Fruit fly (Drosophila melanogaster) whole organism, embryonic: ENCODE data around the gene eIF2gamma.

Experiments used
- CG11093 ChIP-seq: fragments of 200-800 bp; sonication (Bioruptor generic); IDR thresholded peaks from 3 replicates; pipeline ENCODE4 v1.3.6; 2022; ENCODE audit warnings: missing biosample characterization, missing genetic modification characterization
- CG12104 ChIP-seq: fragments of 200-800 bp; sonication (Bioruptor generic); optimal IDR thresholded peaks from 3 replicates; lab custom pipeline; 2016; ENCODE audit warnings: missing biosample characterization, missing genetic modification characterization
- CG14965 ChIP-seq: fragments of 200-800 bp; sonication (Bioruptor generic); optimal IDR thresholded peaks from 2 replicates; lab custom pipeline; 2016; ENCODE audit warnings: missing biosample characterization, missing genetic modification characterization, borderline replicate concordance
- CG2202 ChIP-seq: fragments of 200-800 bp; sonication (Bioruptor generic); optimal IDR thresholded peaks from 2 replicates; lab custom pipeline; 2018; ENCODE audit warnings: missing biosample characterization, mild to moderate bottlenecking, missing genetic modification characterization
- CG33557 ChIP-seq: fragments of 200-800 bp; sonication (Bioruptor generic); optimal IDR thresholded peaks from 2 replicates; lab custom pipeline; 2019; ENCODE audit warnings: missing biosample characterization, mild to moderate bottlenecking, missing genetic modification characterization, moderate library complexity
- CG34224 ChIP-seq: fragments of 200-800 bp; sonication (Bioruptor generic); IDR thresholded peaks from 3 replicates; pipeline ENCODE4 v1.3.6; 2022; ENCODE audit warnings: missing biosample characterization, missing genetic modification characterization; ENCODE audit not compliant: partially characterized antibody
- CG34422 ChIP-seq: fragments of 200-800 bp; sonication (Bioruptor generic); IDR thresholded peaks from 3 replicates; pipeline ENCODE4 v1.3.6; 2022; ENCODE audit warnings: missing biosample characterization, missing genetic modification characterization
- CG6272 ChIP-seq: fragments of 200-800 bp; sonication (Bioruptor generic); IDR thresholded peaks from 2 replicates; pipeline ENCODE4 v1.3.6; 2022; ENCODE audit warnings: missing biosample characterization, missing genetic modification characterization
- CG6791 ChIP-seq: fragments of 200-800 bp; sonication (Bioruptor generic); IDR thresholded peaks from 3 replicates; pipeline ENCODE4 v1.3.6; 2022; ENCODE audit warnings: missing biosample characterization, missing genetic modification characterization; ENCODE audit not compliant: partially characterized antibody
- CG7271 ChIP-seq: fragments of 200-800 bp; sonication (Bioruptor generic); optimal IDR thresholded peaks from 2 replicates; lab custom pipeline; 2018; ENCODE audit warnings: missing biosample characterization, mild to moderate bottlenecking, missing genetic modification characterization, moderate library complexity
- CG7839 ChIP-seq: fragments of 200-800 bp; sonication (Bioruptor generic); optimal IDR thresholded peaks from 3 replicates; lab custom pipeline; 2018; ENCODE audit warnings: missing biosample characterization, mild to moderate bottlenecking, missing genetic modification characterization, moderate library complexity
- CG8089 ChIP-seq: fragments of 200-800 bp; sonication (Bioruptor generic); optimal IDR thresholded peaks from 3 replicates; lab custom pipeline; 2016; ENCODE audit warnings: missing biosample characterization, missing genetic modification characterization
- CG8388 ChIP-seq: fragments of 200-800 bp; sonication (Bioruptor generic); optimal IDR thresholded peaks from 2 replicates; lab custom pipeline; 2019; ENCODE audit warnings: missing biosample characterization, mild to moderate bottlenecking, missing genetic modification characterization, moderate library complexity
- CG9215 ChIP-seq: fragments of 200-800 bp; sonication (Bioruptor generic); IDR thresholded peaks from 2 replicates; pipeline ENCODE4 v1.3.6; 2022; ENCODE audit warnings: missing biosample characterization, missing genetic modification characterization
- CHES-1-like ChIP-seq: fragments of 200-800 bp; sonication (Bioruptor generic); optimal IDR thresholded peaks from 2 replicates; lab custom pipeline; 2016; ENCODE audit warnings: missing biosample characterization, missing genetic modification characterization
- Camta ChIP-seq: fragments of 200-800 bp; sonication (Bioruptor generic); optimal IDR thresholded peaks from 2 replicates; lab custom pipeline; 2016; ENCODE audit warnings: missing biosample characterization, missing genetic modification characterization
- D19B ChIP-seq: fragments of 200-800 bp; sonication (Bioruptor generic); optimal IDR thresholded peaks from 2 replicates; lab custom pipeline; 2017; ENCODE audit warnings: missing biosample characterization, mild to moderate bottlenecking, missing genetic modification characterization
- HHEX ChIP-seq: fragments of 200-800 bp; sonication (Bioruptor generic); optimal IDR thresholded peaks from 3 replicates; lab custom pipeline; 2017; ENCODE audit warnings: missing biosample characterization, mild to moderate bottlenecking, missing genetic modification characterization, missing genetic modification reagents
- HLHmδ ChIP-seq: fragments of 200-800 bp; sonication (Bioruptor generic); optimal IDR thresholded peaks from 2 replicates; lab custom pipeline; 2018; ENCODE audit warnings: missing biosample characterization, mild to moderate bottlenecking, missing genetic modification characterization, moderate library complexity
- HmgZ ChIP-seq: fragments of 200-800 bp; sonication (Bioruptor generic); optimal IDR thresholded peaks from 2 replicates; lab custom pipeline; 2018; ENCODE audit warnings: missing biosample characterization, mild to moderate bottlenecking, missing genetic modification characterization
- Hr78 ChIP-seq, 2 experiments: fragments of 200-800 bp in 1 of 2; fragments of >200 bp in 1 of 2; sonication (Bioruptor generic) in 1 of 2; optimal IDR thresholded peaks; 2 replicates each; lab custom pipeline; 2017 to 2019; ENCODE audit warnings: missing biosample characterization in 2 of 2, missing genetic modification characterization in 2 of 2, mild to moderate bottlenecking in 1 of 2, moderate library complexity in 1 of 2
- Lhr ChIP-seq: fragments of 200-800 bp; sonication (Bioruptor generic); optimal IDR thresholded peaks from 3 replicates; lab custom pipeline; 2017; ENCODE audit warnings: mild to moderate bottlenecking, missing biosample characterization, missing genetic modification reagents, missing genetic modification characterization
- Lim3 ChIP-seq: fragments of 200-800 bp; sonication (Bioruptor generic); IDR thresholded peaks from 2 replicates; pipeline ENCODE4 v1.3.6; 2022; ENCODE audit warnings: missing biosample characterization, missing genetic modification characterization
- Optix ChIP-seq: fragments of 200-800 bp; sonication (Bioruptor generic); IDR thresholded peaks from 3 replicates; pipeline ENCODE4 v1.3.6; 2022; ENCODE audit warnings: missing biosample characterization, missing genetic modification characterization
- Rfx ChIP-seq: fragments of 200-800 bp; sonication (Bioruptor generic); IDR thresholded peaks from 2 replicates; pipeline ENCODE4 v1.3.6; 2022; ENCODE audit warnings: missing biosample characterization, missing genetic modification characterization
- Six4 ChIP-seq: fragments of 200-800 bp; sonication (Bioruptor generic); optimal IDR thresholded peaks from 2 replicates; lab custom pipeline; 2016; ENCODE audit warnings: missing biosample characterization, missing genetic modification characterization
- Sry-β ChIP-seq: fragments of 200-800 bp; sonication (Bioruptor generic); optimal IDR thresholded peaks from 2 replicates; lab custom pipeline; 2018; ENCODE audit warnings: missing biosample characterization, mild to moderate bottlenecking, missing genetic modification characterization, moderate library complexity
- Ssrp ChIP-seq: fragments of 200-800 bp; sonication (Bioruptor generic); optimal IDR thresholded peaks from 2 replicates; lab custom pipeline; 2018; ENCODE audit warnings: missing biosample characterization, mild to moderate bottlenecking, missing genetic modification characterization, moderate library complexity
- ac ChIP-seq: fragments of 200-800 bp; sonication (Bioruptor generic); optimal IDR thresholded peaks from 3 replicates; lab custom pipeline; 2017; ENCODE audit warnings: missing biosample characterization, mild to moderate bottlenecking, missing genetic modification characterization
- amos ChIP-seq: fragments of 200-800 bp; sonication (Bioruptor generic); IDR thresholded peaks from 2 replicates; pipeline ENCODE4 v1.3.6; 2022; ENCODE audit warnings: missing biosample characterization, missing genetic modification characterization; ENCODE audit not compliant: partially characterized antibody
- ap ChIP-seq: fragments of 200-800 bp; sonication (Bioruptor generic); IDR thresholded peaks from 2 replicates; pipeline ENCODE4 v1.3.6; 2022; ENCODE audit warnings: missing biosample characterization, missing genetic modification characterization
- ash1 ChIP-seq: fragments of 200-800 bp; sonication (Bioruptor generic); optimal IDR thresholded peaks from 2 replicates; lab custom pipeline; 2018; ENCODE audit warnings: missing biosample characterization, mild to moderate bottlenecking, missing genetic modification characterization
- bcd ChIP-seq: fragments of 200-800 bp; sonication (Bioruptor generic); optimal IDR thresholded peaks from 2 replicates; lab custom pipeline; 2017; ENCODE audit warnings: missing biosample characterization, mild to moderate bottlenecking, missing genetic modification characterization
- chm ChIP-seq: fragments of 200-800 bp; sonication (Bioruptor generic); IDR thresholded peaks from 2 replicates; pipeline ENCODE4 v1.3.6; 2022; ENCODE audit warnings: missing biosample characterization, missing genetic modification characterization
- crp ChIP-seq, 2 experiments: fragments of 200-800 bp; sonication (Bioruptor generic); optimal IDR thresholded peaks; 2 replicates in 1 of 2; 3 replicates in 1 of 2; lab custom pipeline; 2017; ENCODE audit warnings: missing biosample characterization in 2 of 2, missing genetic modification characterization in 2 of 2, mild to moderate bottlenecking in 1 of 2, moderate library complexity in 1 of 2
- en ChIP-seq: fragments of 200-800 bp; sonication (Bioruptor generic); optimal IDR thresholded peaks from 2 replicates; lab custom pipeline; 2016; ENCODE audit warnings: missing biosample characterization, missing genetic modification characterization
- gt ChIP-seq: fragments of 200-800 bp; sonication (Bioruptor generic); IDR thresholded peaks from 2 replicates; pipeline ENCODE4 v1.3.6; 2022; ENCODE audit warnings: missing biosample characterization, missing genetic modification characterization
- h ChIP-seq: fragments of >200 bp; optimal IDR thresholded peaks from 2 replicates; lab custom pipeline; 2017
- hbn ChIP-seq: fragments of 200-800 bp; sonication (Bioruptor generic); IDR thresholded peaks from 2 replicates; pipeline ENCODE4 v1.3.6; 2022; ENCODE audit warnings: missing biosample characterization, missing genetic modification characterization; ENCODE audit not compliant: partially characterized antibody
- kah ChIP-seq: fragments of 200-800 bp; sonication (Bioruptor generic); optimal IDR thresholded peaks from 2 replicates; lab custom pipeline; 2018; ENCODE audit warnings: missing biosample characterization, mild to moderate bottlenecking, missing genetic modification characterization
- knrl ChIP-seq: fragments of 200-800 bp; sonication (Bioruptor generic); IDR thresholded peaks from 3 replicates; pipeline ENCODE4 v1.3.6; 2022; ENCODE audit warnings: missing biosample characterization, missing genetic modification characterization; ENCODE audit not compliant: partially characterized antibody
- lov ChIP-seq, 2 experiments: fragments of 200-800 bp in 1 of 2; fragments of >200 bp in 1 of 2; sonication (Bioruptor generic) in 1 of 2; IDR thresholded peaks in 1 of 2; optimal IDR thresholded peaks in 1 of 2; 2 replicates in 1 of 2; 3 replicates in 1 of 2; pipeline versions ENCODE4 v1.3.6 to Lab custom; 2017 to 2022; ENCODE audit warnings: missing biosample characterization in 1 of 2, missing genetic modification characterization in 1 of 2
- oc ChIP-seq: fragments of 200-800 bp; sonication (Bioruptor generic); optimal IDR thresholded peaks from 2 replicates; lab custom pipeline; 2018; ENCODE audit warnings: missing biosample characterization, mild to moderate bottlenecking, missing genetic modification characterization, moderate library complexity
- toy ChIP-seq: fragments of 200-800 bp; sonication (Bioruptor generic); IDR thresholded peaks from 2 replicates; pipeline ENCODE4 v1.3.6; 2022; ENCODE audit warnings: missing biosample characterization, missing genetic modification characterization
- wdn ChIP-seq: fragments of 200-800 bp; sonication (Bioruptor generic); IDR thresholded peaks from 2 replicates; pipeline ENCODE4 v1.3.6; 2022; ENCODE audit warnings: missing biosample characterization, missing genetic modification characterization

The eIF2gamma gene

dm6 chr3R:15281335-15281963 lies 18.2 kb upstream of the eIF2gamma start (continued):
- no peak for TF ChIP-seq wdn (GFP tag; lab: Robert Waterston, UW)

dm6 chr3R:15280619-15281334 lies 17.5 kb upstream of the eIF2gamma start:
- TF ChIP-seq h (lab: Kevin White, UChicago) (no peak), oc (tag; lab: Kevin White, UChicago) (peak; percentile 27), Optix (GFP tag; lab: Robert Waterston, UW) (no peak; the same call in 2 of the 3 replicates), knrl (GFP tag; lab: Robert Waterston, UW) (no peak), CG8388 (GFP tag; lab: Kevin White, UChicago) (peak; percentile 74), Hr78 (GFP tag; optimal IDR thresholded peaks at IDR 0.05; lab: Kevin White, UChicago) (peak in 1 of 2 experiments; percentile 64), lov (optimal IDR thresholded peaks at IDR 0.05; lab: Kevin White, UChicago) (no peak), lov (GFP tag; IDR thresholded peaks at IDR 0.05; lab: Robert Waterston, UW) (no peak), CG14965 (no peak), CG7839 (peak; percentile 82), Lim3 (GFP tag; lab: Robert Waterston, UW) (no peak), Lhr (peak; percentile 39), D19B (GFP tag; lab: Kevin White, UChicago) (peak; percentile 8), HHEX (GFP tag; lab: Kevin White, UChicago) (peak; percentile 67), CG7271 (tag; lab: Kevin White, UChicago) (peak; percentile 16), crp (GFP tag; optimal IDR thresholded peaks at IDR 0.05; lab: Kevin White, UChicago) (peak in 1 of 2 experiments; percentile 2), CHES-1-like (GFP tag; lab: Kevin White, UChicago) (no peak), CG11093 (GFP tag; lab: Robert Waterston, UW) (no peak), hbn (no peak), Camta (GFP tag; lab: Kevin White, UChicago) (peak; percentile 40), ac (GFP tag; lab: Kevin White, UChicago) (no peak), CG6791 (no peak), en (GFP tag; lab: Kevin White, UChicago) (no peak), Ssrp (tag; lab: Kevin White, UChicago) (peak; percentile 83), amos (GFP tag; lab: Robert Waterston, UW) (no peak), bcd (GFP tag; lab: Kevin White, UChicago) (peak; percentile 78), gt (GFP tag; lab: Robert Waterston, UW) (no peak), Sry-β (GFP tag; lab: Kevin White, UChicago) (no peak), HLHmδ (GFP tag; lab: Kevin White, UChicago) (no peak), CG8089 (no peak), CG6272 (GFP tag; lab: Robert Waterston, UW) (no peak), HmgZ (tag; lab: Kevin White, UChicago) (no peak), Six4 (GFP tag; lab: Kevin White, UChicago) (peak; percentile 74), CG12104 (GFP tag; lab: Kevin White, UChicago) (peak; percentile 62), kah (GFP tag; lab: Kevin White, UChicago) (no peak), CG34224 (no peak), toy (GFP tag; lab: Robert Waterston, UW) (no peak), CG9215 (no peak; the same call in 1 of the 2 replicates), CG2202 (tag; lab: Kevin White, UChicago) (peak; percentile 67), CG33557 (GFP tag; lab: Kevin White, UChicago) (peak; percentile 74), Rfx (GFP tag; lab: Robert Waterston, UW) (peak; percentile 47; the same call in 1 of the 2 replicates), CG34422 (GFP tag; lab: Robert Waterston, UW) (0 out of 3 replicates have a peak, but pooled peaks have one; percentile 23), ash1 (GFP tag; lab: Kevin White, UChicago) (no peak), ap (GFP tag; lab: Robert Waterston, UW) (no peak), chm (no peak)
